Worm (Caenorhabditis elegans) whole organism, midembryonic: ENCODE measurements around the gene F56H9.6.

Experiments used
- T22C8.4 ChIP-seq: fragments of 200-800 bp; sonication (Bioruptor generic); IDR thresholded peaks from 2 replicates; pipeline ENCODE4 v1.3.6; 2022; ENCODE audit warnings: missing genetic modification characterization, missing compliant biosample characterization
- cog-1 ChIP-seq: sonication (generic microtip); optimal IDR thresholded peaks from 2 replicates; lab custom pipeline; 2016; ENCODE audit warnings: missing genetic modification characterization, missing compliant biosample characterization
- flt-1 ChIP-seq: fragments of 200-800 bp; sonication (Bioruptor generic); IDR thresholded peaks from 2 replicates; pipeline ENCODE4 v1.3.6; 2022; ENCODE audit warnings: missing genetic modification characterization, missing compliant biosample characterization
- klf-2 ChIP-seq: fragments of 200-800 bp; sonication (Bioruptor generic); conservative IDR thresholded peaks from 2 replicates; pipeline ENCODE4 v1.3.6; 2022; ENCODE audit warnings: missing genetic modification reagents, missing genetic modification characterization, missing compliant biosample characterization
- med-1 ChIP-seq: sonication (generic microtip); optimal IDR thresholded peaks from 2 replicates; lab custom pipeline; 2017; ENCODE audit warnings: missing genetic modification characterization, mild to moderate bottlenecking, missing compliant biosample characterization, antibody characterized with exemption, missing genetic modification reagents; ENCODE audit not compliant: insufficient read depth
- ref-1 ChIP-seq: fragments of 200-800 bp; sonication (Bioruptor generic); conservative IDR thresholded peaks from 2 replicates; pipeline ENCODE4 v1.3.6; 2022; ENCODE audit warnings: missing genetic modification reagents, missing genetic modification characterization, missing compliant biosample characterization
- tab-1 ChIP-seq: fragments of 200-800 bp; sonication (Bioruptor generic); IDR thresholded peaks from 2 replicates; pipeline ENCODE4 v1.3.6; 2022; ENCODE audit warnings: missing genetic modification characterization, missing compliant biosample characterization
- ztf-23 ChIP-seq: fragments of 200-800 bp; sonication (Bioruptor generic); IDR thresholded peaks from 2 replicates; pipeline ENCODE4 v1.3.6; 2022; ENCODE audit warnings: missing genetic modification reagents, missing genetic modification characterization, missing compliant biosample characterization
- ztf-29 ChIP-seq: fragments of 200-800 bp; sonication (Bioruptor generic); IDR thresholded peaks from 2 replicates; pipeline ENCODE4 v1.3.6; 2022; ENCODE audit warnings: missing genetic modification reagents, missing genetic modification characterization, missing compliant biosample characterization

F56H9.6 gene

ce11 chrV:12583421-12583820 is 46.2 kb downstream of the F56H9.6 start:
- TF ChIP-seq cog-1 (tag; lab: Kevin White, UChicago) (no peak), klf-2 (GFP tag; lab: Robert Waterston, UW) (no peak), ztf-29 (GFP tag; lab: Robert Waterston, UW) (no peak), tab-1 (no peak), ref-1 (GFP tag; lab: Robert Waterston, UW) (no peak), T22C8.4 (GFP tag; lab: Robert Waterston, UW) (no peak), med-1 (GFP tag; lab: Kevin White, UChicago) (no peak), flt-1 (no peak), ztf-23 (GFP tag; lab: Robert Waterston, UW) (no peak)

- TF ChIP-seq med-1 (GFP tag; lab: Kevin White, UChicago) (no peak), flt-1 (no peak), ref-1 (GFP tag; lab: Robert Waterston, UW) (no peak), cog-1 (tag; lab: Kevin White, UChicago) (no peak)
Measured at ce11 chrV:12579299-12579698, 50.3 kb downstream of the F56H9.6 start, which contains the start of gene E02A10.3. Gene E02A10.3 (plus strand): TSS chrV:12579599.
